Fruit fly (Drosophila melanogaster) whole organism: Measurements from ENCODE around the gene TpnC73F.
A peak's percentile ranks its signal among the peaks of the same experiment; 100 is the strongest.

Source experiments
- CG8478 ChIP-seq: fragments of >200 bp; optimal IDR thresholded peaks from 2 replicates; lab custom pipeline; 2018; ENCODE audit warnings: inconsistent platforms
- Dll ChIP-seq: fragments of >200 bp; optimal IDR thresholded peaks from 2 replicates; lab custom pipeline; 2017
- EcR ChIP-seq, 2 experiments: fragments of >200 bp; optimal IDR thresholded peaks; 2 replicates each; lab custom pipeline; 2017; ENCODE audit warnings: missing biosample characterization in 2 of 2, missing genetic modification characterization in 2 of 2, missing genetic modification reagents in 2 of 2
- pan ChIP-seq: fragments of >200 bp; optimal IDR thresholded peaks from 2 replicates; lab custom pipeline; 2017
- psq ChIP-seq: fragments of >200 bp; optimal IDR thresholded peaks from 2 replicates; lab custom pipeline; 2017
- usp ChIP-seq: fragments of >200 bp; optimal IDR thresholded peaks from 2 replicates; lab custom pipeline; 2017; ENCODE audit warnings: missing biosample characterization, missing genetic modification characterization, mixed read lengths

DNA sequence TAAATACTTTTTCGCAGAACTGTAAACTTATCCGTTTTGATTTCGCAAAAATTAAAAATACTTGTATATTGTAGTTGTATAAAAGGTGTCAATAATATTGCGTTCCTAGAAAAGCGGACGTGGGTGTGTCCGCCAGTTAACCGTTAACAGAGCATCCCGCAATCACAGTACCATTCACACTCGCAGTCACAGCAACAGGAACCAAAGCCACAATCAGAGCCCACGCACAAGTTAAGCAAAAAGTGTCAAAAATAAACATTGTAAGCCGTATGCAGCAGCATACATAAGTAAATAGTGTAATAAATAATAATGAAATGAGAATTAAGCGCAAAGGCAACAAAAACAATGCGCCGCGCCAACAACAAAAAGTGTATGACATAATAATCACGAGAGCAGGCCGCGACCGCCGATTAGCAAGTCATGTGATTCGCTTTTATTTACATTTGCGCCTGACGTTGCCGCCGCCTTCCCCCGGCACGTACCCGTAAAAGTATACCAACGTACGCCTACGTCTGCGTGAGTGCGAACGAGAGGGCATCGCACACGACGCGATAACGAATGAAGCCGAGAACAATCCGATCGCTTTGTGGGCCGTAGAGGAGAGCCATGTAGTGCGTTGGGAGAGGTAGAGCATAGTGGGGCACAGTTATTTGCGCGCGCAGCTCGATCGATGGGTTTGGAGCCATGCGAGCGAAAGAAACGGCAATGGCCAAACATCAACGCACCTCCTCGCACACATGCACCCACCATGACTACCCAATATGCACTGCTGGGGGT lies 36.0 kb upstream of the TpnC73F start:
- peak; percentile 21 for TF ChIP-seq CG8478 (lab: Kevin White, UChicago)
- TF ChIP-seq pan = no peak
- no peak for TF ChIP-seq psq (lab: Kevin White, UChicago)
- TF ChIP-seq usp (GFP tag; lab: Kevin White, UChicago) = no peak
- TF ChIP-seq Dll (lab: Kevin White, UChicago) = no peak
- peak in 1 of 2 experiments; percentile 38 for TF ChIP-seq EcR (GFP tag; optimal IDR thresholded peaks at IDR 0.05; lab: Kevin White, UChicago)
